Fruit fly (Drosophila melanogaster) whole organism, embryonic: ENCODE measurements around the gene CG17283.
A peak's percentile ranks its signal among the peaks of the same experiment; 100 is the strongest.

ENCODE experiments used
- Atf6 ChIP-seq: fragments of 200-800 bp; sonication (Bioruptor generic); IDR thresholded peaks from 2 replicates; pipeline ENCODE4 v1.3.6; 2022; ENCODE audit warnings: missing biosample characterization, missing genetic modification characterization
- CG11093 ChIP-seq: fragments of 200-800 bp; sonication (Bioruptor generic); IDR thresholded peaks from 3 replicates; pipeline ENCODE4 v1.3.6; 2022; ENCODE audit warnings: missing biosample characterization, missing genetic modification characterization
- CG11247 ChIP-seq: fragments of 200-800 bp; sonication (Bioruptor generic); IDR thresholded peaks from 2 replicates; pipeline ENCODE4 v1.3.6; 2022; ENCODE audit warnings: missing biosample characterization, missing genetic modification characterization
- CG11398 ChIP-seq: fragments of 200-800 bp; sonication (Bioruptor generic); optimal IDR thresholded peaks from 2 replicates; lab custom pipeline; 2016; ENCODE audit warnings: missing biosample characterization, missing genetic modification characterization
- CG11504 ChIP-seq: fragments of 200-800 bp; sonication (Bioruptor generic); optimal IDR thresholded peaks from 3 replicates; lab custom pipeline; 2019; ENCODE audit warnings: missing biosample characterization, mild to moderate bottlenecking, missing genetic modification characterization, moderate library complexity
- CG13296 ChIP-seq: fragments of 200-800 bp; sonication (Bioruptor generic); optimal IDR thresholded peaks from 3 replicates; lab custom pipeline; 2018; ENCODE audit warnings: missing biosample characterization, mild to moderate bottlenecking, missing genetic modification characterization
- CG14441 ChIP-seq: fragments of 200-800 bp; sonication (Bioruptor generic); IDR thresholded peaks from 2 replicates; pipeline ENCODE4 v1.3.6; 2022; ENCODE audit warnings: missing biosample characterization, missing genetic modification characterization
- CG15073 ChIP-seq: fragments of 200-800 bp; sonication (Bioruptor generic); optimal IDR thresholded peaks from 2 replicates; lab custom pipeline; 2016; ENCODE audit warnings: missing biosample characterization, missing genetic modification characterization
- CG2875 ChIP-seq: fragments of 200-800 bp; sonication (Bioruptor generic); optimal IDR thresholded peaks from 2 replicates; lab custom pipeline; 2017; ENCODE audit warnings: missing biosample characterization, mild to moderate bottlenecking, missing genetic modification characterization, missing genetic modification reagents
- CG3065 ChIP-seq: fragments of 200-800 bp; sonication (Bioruptor generic); optimal IDR thresholded peaks from 2 replicates; lab custom pipeline; 2016; ENCODE audit warnings: missing biosample characterization, missing genetic modification characterization
- CG31224 ChIP-seq: fragments of 200-800 bp; sonication (Bioruptor generic); IDR thresholded peaks from 2 replicates; pipeline ENCODE4 v1.3.6; 2022; ENCODE audit warnings: missing biosample characterization, missing genetic modification characterization
- CG4617 ChIP-seq: fragments of 200-800 bp; sonication (Bioruptor generic); optimal IDR thresholded peaks from 3 replicates; lab custom pipeline; 2016; ENCODE audit warnings: missing biosample characterization, missing genetic modification characterization, borderline replicate concordance
- CG4820 ChIP-seq: fragments of 200-800 bp; sonication (Bioruptor generic); optimal IDR thresholded peaks from 3 replicates; lab custom pipeline; 2016; ENCODE audit warnings: missing biosample characterization, missing genetic modification characterization
- CG6683 ChIP-seq: fragments of 200-800 bp; sonication (Bioruptor generic); optimal IDR thresholded peaks from 2 replicates; lab custom pipeline; 2017; ENCODE audit warnings: missing biosample characterization, mild to moderate bottlenecking, missing genetic modification characterization, missing genetic modification reagents
- CG7357 ChIP-seq: fragments of 200-800 bp; sonication (Bioruptor generic); IDR thresholded peaks from 3 replicates; pipeline ENCODE4 v1.3.6; 2022; ENCODE audit warnings: missing biosample characterization, missing genetic modification characterization
- CG8478 ChIP-seq: fragments of >200 bp; optimal IDR thresholded peaks from 2 replicates; lab custom pipeline; 2018
- CG8765 ChIP-seq: fragments of 200-800 bp; sonication (Bioruptor generic); IDR thresholded peaks from 2 replicates; pipeline ENCODE4 v1.3.6; 2022; ENCODE audit warnings: missing biosample characterization, missing genetic modification characterization
- D19A ChIP-seq: fragments of 200-800 bp; optimal IDR thresholded peaks from 3 replicates; lab custom pipeline; 2019; ENCODE audit warnings: missing biosample characterization, mild to moderate bottlenecking, missing genetic modification characterization, moderate library complexity
- Deaf1 ChIP-seq: fragments of 200-800 bp; optimal IDR thresholded peaks from 3 replicates; lab custom pipeline; 2019; ENCODE audit warnings: missing biosample characterization, mild to moderate bottlenecking, missing genetic modification characterization, moderate library complexity
- Elba2 ChIP-seq: fragments of 200-800 bp; sonication (Bioruptor generic); optimal IDR thresholded peaks from 3 replicates; lab custom pipeline; 2016; ENCODE audit warnings: missing biosample characterization, missing genetic modification characterization
- Ets65A ChIP-seq: fragments of 200-800 bp; sonication (Bioruptor generic); peaks from one replicate; lab custom pipeline; 2016; ENCODE audit warnings: missing biosample characterization, missing genetic modification characterization
- H2.0 ChIP-seq: fragments of 200-800 bp; sonication (Bioruptor generic); IDR thresholded peaks from 2 replicates; pipeline ENCODE4 v1.3.6; 2022; ENCODE audit warnings: missing biosample characterization, missing genetic modification characterization
- HHEX ChIP-seq: fragments of 200-800 bp; sonication (Bioruptor generic); optimal IDR thresholded peaks from 3 replicates; lab custom pipeline; 2017; ENCODE audit warnings: missing biosample characterization, mild to moderate bottlenecking, missing genetic modification characterization, missing genetic modification reagents
- HLH54F ChIP-seq: fragments of 200-800 bp; sonication (Bioruptor generic); optimal IDR thresholded peaks from 3 replicates; lab custom pipeline; 2016; ENCODE audit warnings: missing biosample characterization, missing genetic modification characterization
- Kr ChIP-seq: fragments of 200-800 bp; sonication (Bioruptor generic); optimal IDR thresholded peaks from 2 replicates; lab custom pipeline; 2017; ENCODE audit warnings: missing biosample characterization, mild to moderate bottlenecking, missing genetic modification characterization
- Med ChIP-seq: fragments of 200-800 bp; sonication (Bioruptor generic); peaks from one replicate; lab custom pipeline; 2016; ENCODE audit warnings: missing biosample characterization, missing genetic modification characterization, mild to moderate bottlenecking, inconsistent platforms, moderate library complexity
- NC2β ChIP-seq: fragments of 200-800 bp; sonication (Bioruptor generic); optimal IDR thresholded peaks from 2 replicates; lab custom pipeline; 2016; ENCODE audit warnings: missing biosample characterization, missing genetic modification characterization
- Nf-YB ChIP-seq: fragments of 200-800 bp; sonication (Bioruptor generic); optimal IDR thresholded peaks from 3 replicates; lab custom pipeline; 2019; ENCODE audit warnings: missing biosample characterization, mild to moderate bottlenecking, missing genetic modification characterization, moderate library complexity
- NfI ChIP-seq: fragments of 200-800 bp; sonication (Bioruptor generic); optimal IDR thresholded peaks from 3 replicates; lab custom pipeline; 2018; ENCODE audit warnings: missing biosample characterization, mild to moderate bottlenecking, missing genetic modification characterization, moderate library complexity
- Scr ChIP-seq: fragments of 200-800 bp; sonication (Bioruptor generic); IDR thresholded peaks from 2 replicates; pipeline ENCODE4 v1.3.6; 2022; ENCODE audit warnings: missing biosample characterization, missing genetic modification characterization; ENCODE audit not compliant: partially characterized antibody
- Usf ChIP-seq: fragments of 200-800 bp; sonication (Bioruptor generic); optimal IDR thresholded peaks from 2 replicates; lab custom pipeline; 2017; ENCODE audit warnings: missing genotype, missing biosample characterization, missing genetic modification characterization
- ap ChIP-seq: fragments of 200-800 bp; sonication (Bioruptor generic); IDR thresholded peaks from 2 replicates; pipeline ENCODE4 v1.3.6; 2022; ENCODE audit warnings: missing biosample characterization, missing genetic modification characterization
- bbx ChIP-seq: fragments of 200-800 bp; sonication (Bioruptor generic); IDR thresholded peaks from 2 replicates; pipeline ENCODE4 v1.3.6; 2022; ENCODE audit warnings: missing biosample characterization, missing genetic modification characterization; ENCODE audit not compliant: partially characterized antibody
- bigmax ChIP-seq: fragments of 200-800 bp; sonication (Bioruptor generic); optimal IDR thresholded peaks from 2 replicates; lab custom pipeline; 2018; ENCODE audit warnings: missing biosample characterization, mild to moderate bottlenecking, missing genetic modification characterization
- chif ChIP-seq, 2 experiments: fragments of 200-800 bp; sonication (Bioruptor generic); optimal IDR thresholded peaks; 3 replicates each; lab custom pipeline; 2016; ENCODE audit warnings: missing biosample characterization in 2 of 2, missing genetic modification characterization in 2 of 2
- dan ChIP-seq: fragments of 200-800 bp; sonication (Bioruptor generic); IDR thresholded peaks from 2 replicates; pipeline ENCODE4 v1.3.6; 2022; ENCODE audit warnings: missing biosample characterization, missing genetic modification characterization
- dimm ChIP-seq: fragments of 200-800 bp; sonication (Bioruptor generic); IDR thresholded peaks from 2 replicates; pipeline ENCODE4 v1.3.6; 2022; ENCODE audit warnings: missing biosample characterization, missing genetic modification characterization
- en ChIP-seq: fragments of 200-800 bp; sonication (Bioruptor generic); optimal IDR thresholded peaks from 2 replicates; lab custom pipeline; 2016; ENCODE audit warnings: missing biosample characterization, missing genetic modification characterization
- ewg ChIP-seq: fragments of 200-800 bp; sonication (Bioruptor generic); optimal IDR thresholded peaks from 3 replicates; lab custom pipeline; 2017; ENCODE audit warnings: mild to moderate bottlenecking, missing biosample characterization, missing genetic modification reagents, missing genetic modification characterization
- gcm2 ChIP-seq: fragments of 200-800 bp; sonication (Bioruptor generic); optimal IDR thresholded peaks from 2 replicates; lab custom pipeline; 2016; ENCODE audit warnings: missing biosample characterization, missing genetic modification characterization
- grn ChIP-seq: fragments of 200-800 bp; sonication (Bioruptor generic); optimal IDR thresholded peaks from 3 replicates; lab custom pipeline; 2017; ENCODE audit warnings: missing biosample characterization, missing genetic modification characterization
- jing ChIP-seq: fragments of 200-800 bp; sonication (Bioruptor generic); optimal IDR thresholded peaks from 2 replicates; lab custom pipeline; 2018; ENCODE audit warnings: missing biosample characterization, mild to moderate bottlenecking, missing genetic modification characterization
- lilli ChIP-seq: fragments of 200-800 bp; sonication (Bioruptor generic); optimal IDR thresholded peaks from 3 replicates; lab custom pipeline; 2016; ENCODE audit warnings: missing biosample characterization, missing genetic modification characterization
- org-1 ChIP-seq: fragments of 200-800 bp; sonication (Bioruptor generic); optimal IDR thresholded peaks from 2 replicates; lab custom pipeline; 2017; ENCODE audit warnings: missing biosample characterization, missing genetic modification characterization
- pita ChIP-seq: fragments of 200-800 bp; sonication (Bioruptor generic); optimal IDR thresholded peaks from 2 replicates; lab custom pipeline; 2017; ENCODE audit warnings: missing biosample characterization, mild to moderate bottlenecking, missing genetic modification characterization
- rib ChIP-seq: fragments of 200-800 bp; sonication (Bioruptor generic); IDR thresholded peaks from 2 replicates; pipeline ENCODE4 v1.3.6; 2022; ENCODE audit warnings: missing biosample characterization, missing genetic modification characterization
- slbo ChIP-seq: fragments of 200-800 bp; sonication (Bioruptor generic); IDR thresholded peaks from 2 replicates; pipeline ENCODE4 v1.3.6; 2022; ENCODE audit warnings: missing biosample characterization, missing genetic modification characterization
- tap ChIP-seq: fragments of 200-800 bp; optimal IDR thresholded peaks from 3 replicates; lab custom pipeline; 2019; ENCODE audit warnings: missing biosample characterization, mild to moderate bottlenecking, missing genetic modification characterization, moderate library complexity
- usp ChIP-seq: fragments of >200 bp; optimal IDR thresholded peaks from 2 replicates; lab custom pipeline; 2017; ENCODE audit warnings: missing biosample characterization, missing genetic modification characterization
- yki ChIP-seq: fragments of >200 bp; optimal IDR thresholded peaks from 3 replicates; lab custom pipeline; 2018
- zf30C ChIP-seq: fragments of 200-800 bp; sonication (Bioruptor generic); optimal IDR thresholded peaks from 3 replicates; lab custom pipeline; 2018; ENCODE audit warnings: missing biosample characterization, mild to moderate bottlenecking, missing genetic modification characterization

CG17283 gene

dm6 chr3R:17386168-17386819, 21.4 kb upstream of the CG17283 start (continued):
- no peak for TF ChIP-seq pita (GFP tag; lab: Kevin White, UChicago)
- no peak for TF ChIP-seq zf30C (GFP tag; lab: Kevin White, UChicago)
- peak; percentile 62 for TF ChIP-seq HHEX (GFP tag; lab: Kevin White, UChicago)
- TF ChIP-seq NC2β: peak; percentile 23
- peak; percentile 57; the same call in 1 of the 3 replicates for TF ChIP-seq CG7357 (GFP tag; lab: Robert Waterston, UW)
- TF ChIP-seq Kr: no peak
- peak; percentile 85 for TF ChIP-seq CG11504 (tag; lab: Kevin White, UChicago)
- TF ChIP-seq slbo (GFP tag; lab: Robert Waterston, UW): peak; percentile 59
- TF ChIP-seq jing: peak; percentile 40
- peak; percentile 65 for TF ChIP-seq Atf6 (GFP tag; lab: Robert Waterston, UW)
- peak; percentile 43; the same call in 1 of the 2 replicates for TF ChIP-seq CG8765 (GFP tag; lab: Robert Waterston, UW)
- TF ChIP-seq Ets65A (GFP tag; lab: Kevin White, UChicago): peak; percentile 96
- peak; percentile 20; the same call in 1 of the 2 replicates for TF ChIP-seq dan (GFP tag; lab: Robert Waterston, UW)
- peak; percentile 56 for TF ChIP-seq CG14441
- TF ChIP-seq chif (GFP tag; optimal IDR thresholded peaks at IDR 0.05; lab: Kevin White, UChicago): peak; percentile 34 to 54
- TF ChIP-seq CG11093 (GFP tag; lab: Robert Waterston, UW): peak; percentile 72; the same call in 2 of the 3 replicates
- peak; percentile 67 for TF ChIP-seq ap (GFP tag; lab: Robert Waterston, UW)
- no peak for TF ChIP-seq usp (GFP tag; lab: Kevin White, UChicago)
- TF ChIP-seq grn: no peak
- TF ChIP-seq rib (GFP tag; lab: Robert Waterston, UW): no peak
- TF ChIP-seq CG4617: peak; percentile 2
- no peak for TF ChIP-seq CG8478 (lab: Kevin White, UChicago)
- TF ChIP-seq Scr (GFP tag; lab: Robert Waterston, UW): no peak
- TF ChIP-seq Nf-YB (GFP tag; lab: Kevin White, UChicago): peak; percentile 34
- TF ChIP-seq H2.0 (GFP tag; lab: Robert Waterston, UW): peak; percentile 80
- no peak for TF ChIP-seq bigmax
- TF ChIP-seq NfI: peak; percentile 57
- peak; percentile 1 for TF ChIP-seq CG13296
- TF ChIP-seq CG6683 (GFP tag; lab: Kevin White, UChicago): no peak
- TF ChIP-seq CG3065 (GFP tag; lab: Kevin White, UChicago): no peak
- peak; percentile 64 for TF ChIP-seq ewg (GFP tag; lab: Kevin White, UChicago)
- no peak for TF ChIP-seq CG11398
- peak; percentile 68 for TF ChIP-seq D19A (tag; lab: Kevin White, UChicago)
- peak; percentile 21 for TF ChIP-seq HLH54F (GFP tag; lab: Kevin White, UChicago)
- peak; percentile 74 for TF ChIP-seq tap
- no peak for TF ChIP-seq yki (lab: Kevin White, UChicago)
- peak; percentile 52 for TF ChIP-seq lilli (GFP tag; lab: Kevin White, UChicago)
- TF ChIP-seq Deaf1 (tag; lab: Kevin White, UChicago): no peak
- TF ChIP-seq CG2875 (GFP tag; lab: Kevin White, UChicago): peak; percentile 71
- peak; percentile 8 for TF ChIP-seq org-1 (GFP tag; lab: Kevin White, UChicago)
- TF ChIP-seq bbx: no peak
- TF ChIP-seq CG4820 (GFP tag; lab: Kevin White, UChicago): peak; percentile 74
- TF ChIP-seq Med (GFP tag; lab: Kevin White, UChicago): peak; percentile 90
- peak; percentile 18 for TF ChIP-seq Usf (GFP tag; lab: Kevin White, UChicago)
- 0 out of 2 replicates have a peak, but pooled peaks have one; percentile 24 for TF ChIP-seq dimm (GFP tag; lab: Robert Waterston, UW)
- TF ChIP-seq en (GFP tag; lab: Kevin White, UChicago): no peak
- no peak for TF ChIP-seq CG15073 (GFP tag; lab: Kevin White, UChicago)
- no peak for TF ChIP-seq gcm2 (GFP tag; lab: Kevin White, UChicago)
- no peak for TF ChIP-seq Elba2 (GFP tag; lab: Kevin White, UChicago)
- TF ChIP-seq CG11247 (GFP tag; lab: Robert Waterston, UW): peak; percentile 56; the same call in 1 of the 2 replicates
- TF ChIP-seq CG31224 (GFP tag; lab: Robert Waterston, UW): no peak; the same call in 1 of the 2 replicates
